Worm (Caenorhabditis elegans): ENCODE data around the gene ZK354.3.

ZK354.3 gene

DNA sequence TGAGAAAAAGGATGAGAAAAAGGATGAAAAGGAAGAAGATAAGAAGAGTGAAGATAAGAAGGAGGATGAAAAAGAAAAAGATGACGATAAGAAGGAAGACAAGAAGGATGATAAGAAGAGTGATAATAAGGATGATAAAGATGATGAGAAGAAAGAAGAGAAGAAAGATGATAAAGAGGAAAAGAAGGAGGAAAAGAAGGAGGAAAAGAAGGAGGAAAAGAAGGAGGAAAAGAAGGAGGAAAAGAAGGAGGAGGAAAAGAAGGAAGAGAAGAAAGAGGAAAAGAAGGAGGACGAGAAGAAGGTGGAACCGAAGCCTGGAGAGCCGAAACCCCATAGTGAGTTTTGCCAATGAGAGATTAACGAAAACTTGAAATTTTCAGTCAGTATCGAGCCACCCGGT, 36.5 kb upstream of the ZK354.3 start:
- TF ChIP-seq skn-1 (tag; optimal IDR thresholded peaks at IDR 0.05) (no peak), nhr-237 (tag; optimal IDR thresholded peaks at IDR 0.05) (no peak), elt-3 (tag; optimal IDR thresholded peaks at IDR 0.05) (no peak), lin-39 (tag; optimal IDR thresholded peaks at IDR 0.05) (no peak)

DNA sequence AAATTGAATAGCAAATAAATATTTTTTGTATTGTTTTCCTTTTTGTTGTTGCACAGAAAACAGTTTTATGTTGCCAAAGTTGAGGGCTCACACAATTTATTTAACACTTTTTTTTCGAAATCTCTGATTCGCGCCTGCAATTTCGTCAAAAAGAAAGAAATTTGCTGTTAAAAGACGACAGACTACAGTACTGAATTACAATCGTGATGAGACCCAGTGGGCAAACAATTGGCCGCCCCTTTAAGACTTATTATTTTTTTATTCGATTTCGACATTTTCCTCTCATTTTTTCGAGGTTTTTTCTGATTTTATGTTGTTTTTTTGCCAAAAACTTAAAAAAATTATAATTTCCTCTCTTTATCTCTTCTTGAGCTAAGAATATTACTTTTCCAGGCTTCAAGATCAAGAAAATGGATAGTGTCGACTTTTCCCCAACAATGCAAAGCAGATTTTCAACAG, 35.7 kb upstream of the ZK354.3 start, which contains the start of gene slfl-4:
Gene slfl-4, plus strand, starts transcription at position 409 of the 459 bp plus-strand sequence.
- no peak for TF ChIP-seq nhr-11 (tag; optimal IDR thresholded peaks at IDR 0.05)
- no peak for TF ChIP-seq ZK546.5 (tag; optimal IDR thresholded peaks at IDR 0.05)
- no peak for TF ChIP-seq snpc-4 (tag; optimal IDR thresholded peaks at IDR 0.05)
- no peak for TF ChIP-seq zag-1 (tag; optimal IDR thresholded peaks at IDR 0.05)
- no peak for TF ChIP-seq nhr-77 (tag; optimal IDR thresholded peaks at IDR 0.05)
- TF ChIP-seq ceh-16 (tag; optimal IDR thresholded peaks at IDR 0.05), result no peak

DNA sequence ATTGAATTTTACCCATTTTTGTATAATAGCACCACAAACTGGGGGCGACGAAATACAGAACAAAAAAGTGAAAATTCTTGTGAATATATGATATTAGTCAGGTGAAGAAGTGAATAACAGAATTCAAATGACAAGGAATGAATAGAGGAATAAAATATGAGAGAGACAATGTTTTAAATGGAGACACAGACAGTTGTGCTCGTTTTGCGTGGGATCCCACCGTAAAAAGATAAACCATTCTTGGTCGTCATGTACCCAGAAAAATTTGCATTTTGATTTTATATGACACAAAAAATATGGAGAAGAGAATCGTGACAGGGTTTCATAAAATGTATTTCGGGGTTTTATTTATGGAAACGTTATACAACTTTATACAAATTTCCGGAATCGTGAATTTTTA, 32.1 kb upstream of the ZK354.3 start, which contains the start of gene F36H12.17:
Gene F36H12.17, minus strand, starts transcription at position 101 of the 400 bp plus-strand sequence.
- TF ChIP-seq nhr-12 (tag; optimal IDR thresholded peaks at IDR 0.05) (no peak), elt-1 (tag; optimal IDR thresholded peaks at IDR 0.05) (no peak), nhr-237 (tag; optimal IDR thresholded peaks at IDR 0.05) (no peak), snpc-4 (tag; optimal IDR thresholded peaks at IDR 0.05) (no peak), nhr-6 (tag; optimal IDR thresholded peaks at IDR 0.05) (no peak), ceh-82 (tag; optimal IDR thresholded peaks at IDR 0.05) (no peak)

DNA sequence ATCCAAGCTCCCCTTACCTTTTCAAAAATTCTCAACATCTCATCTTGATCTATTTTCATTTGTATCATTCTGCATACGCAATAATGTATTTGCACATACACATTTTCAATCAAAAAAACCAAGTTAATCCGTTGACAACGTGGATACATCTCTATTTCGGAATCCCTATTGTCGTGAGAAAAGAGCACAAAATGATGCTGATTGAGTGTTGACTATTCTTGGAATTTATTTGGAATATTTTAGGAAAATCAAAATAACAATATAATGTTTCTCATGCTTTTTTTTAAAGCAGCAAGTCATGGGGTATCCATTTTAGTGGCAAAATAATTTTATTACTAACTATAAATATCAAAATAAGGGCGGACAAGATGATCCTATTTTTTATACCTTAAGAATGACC, 28.4 kb upstream of the ZK354.3 start:
- TF ChIP-seq nhr-23 (tag; optimal IDR thresholded peaks at IDR 0.05) (no peak), nhr-129 (tag; optimal IDR thresholded peaks at IDR 0.05) (no peak), Y55F3AM.14 (GFP tag; optimal IDR thresholded peaks at IDR 0.05) (no peak)

DNA sequence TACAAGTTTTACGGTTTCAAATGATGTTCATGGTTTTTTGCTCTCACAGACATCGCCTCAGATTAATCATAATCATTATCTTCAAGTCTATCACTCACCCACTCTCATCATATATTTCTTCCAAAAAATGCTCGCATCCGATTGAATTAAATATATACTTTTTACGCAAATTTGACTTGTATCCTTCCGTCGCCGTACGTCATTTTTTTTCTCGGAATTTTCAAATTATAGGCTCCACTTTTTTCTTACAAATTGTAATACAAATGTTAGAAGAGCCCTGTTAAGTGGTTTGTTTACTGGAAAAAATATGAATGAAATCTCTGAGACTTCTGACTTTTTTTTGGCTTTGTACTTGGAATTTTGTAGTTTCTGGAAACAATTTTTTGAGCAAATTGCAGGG, 22.7 kb upstream of the ZK354.3 start:
- TF ChIP-seq nhr-10 (tag; optimal IDR thresholded peaks at IDR 0.05), result no peak

DNA sequence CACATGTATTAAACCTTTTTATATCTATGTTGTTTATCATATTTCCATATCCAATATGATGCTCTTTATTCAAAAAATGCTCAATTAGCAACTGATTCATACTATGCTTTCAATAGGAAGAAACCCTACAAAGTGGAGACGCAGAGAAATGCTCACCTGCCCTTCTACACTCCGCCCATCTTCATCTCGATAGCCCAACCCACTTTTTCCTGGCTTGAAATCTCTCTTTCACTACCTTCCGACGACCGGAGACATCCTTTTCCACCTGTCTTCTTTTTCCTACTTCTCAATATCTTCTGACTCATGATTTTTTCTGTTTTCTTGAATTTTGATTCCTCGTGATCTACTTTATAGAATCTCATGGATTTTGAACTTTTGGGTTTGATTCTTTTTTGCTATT, 20.9 kb upstream of the ZK354.3 start:
- TF ChIP-seq nhr-21 (tag; optimal IDR thresholded peaks at IDR 0.05), result no peak
- TF ChIP-seq nhr-77 (tag; optimal IDR thresholded peaks at IDR 0.05), result no peak
- no peak for TF ChIP-seq Y55F3AM.14 (GFP tag; optimal IDR thresholded peaks at IDR 0.05)
- no peak for TF ChIP-seq ztf-11 (tag; optimal IDR thresholded peaks at IDR 0.05)
- no peak for TF ChIP-seq fos-1 (tag; optimal IDR thresholded peaks at IDR 0.05)
- no peak for TF ChIP-seq snpc-4 (tag; optimal IDR thresholded peaks at IDR 0.05)
- TF ChIP-seq nhr-6 (tag; optimal IDR thresholded peaks at IDR 0.05), result no peak
- TF ChIP-seq unc-62 (GFP tag; optimal IDR thresholded peaks at IDR 0.05), result no peak
- TF ChIP-seq lin-39 (tag; optimal IDR thresholded peaks at IDR 0.05), result no peak
- TF ChIP-seq mdl-1 (tag; optimal IDR thresholded peaks at IDR 0.05), result no peak
- TF ChIP-seq lin-13 (GFP tag; optimal IDR thresholded peaks at IDR 0.05), result no peak
- no peak for TF ChIP-seq ztf-1 (GFP tag; conservative IDR thresholded peaks at IDR 0.05)
- TF ChIP-seq F13H6.1 (tag; optimal IDR thresholded peaks at IDR 0.05), result no peak
- TF ChIP-seq egl-27 (tag; optimal IDR thresholded peaks at IDR 0.05), result no peak
- no peak for TF ChIP-seq skn-1 (tag; optimal IDR thresholded peaks at IDR 0.05)
- TF ChIP-seq ceh-16 (tag; optimal IDR thresholded peaks at IDR 0.05), result no peak
- TF ChIP-seq sma-9 (GFP tag; optimal IDR thresholded peaks at IDR 0.05), result no peak
- no peak for TF ChIP-seq sma-9 (tag; optimal IDR thresholded peaks at IDR 0.05)
- TF ChIP-seq nhr-11 (tag; optimal IDR thresholded peaks at IDR 0.05), result no peak
- TF ChIP-seq ztf-4 (tag; optimal IDR thresholded peaks at IDR 0.05), result no peak
- no peak for TF ChIP-seq mab-5 (tag; optimal IDR thresholded peaks at IDR 0.05)

DNA sequence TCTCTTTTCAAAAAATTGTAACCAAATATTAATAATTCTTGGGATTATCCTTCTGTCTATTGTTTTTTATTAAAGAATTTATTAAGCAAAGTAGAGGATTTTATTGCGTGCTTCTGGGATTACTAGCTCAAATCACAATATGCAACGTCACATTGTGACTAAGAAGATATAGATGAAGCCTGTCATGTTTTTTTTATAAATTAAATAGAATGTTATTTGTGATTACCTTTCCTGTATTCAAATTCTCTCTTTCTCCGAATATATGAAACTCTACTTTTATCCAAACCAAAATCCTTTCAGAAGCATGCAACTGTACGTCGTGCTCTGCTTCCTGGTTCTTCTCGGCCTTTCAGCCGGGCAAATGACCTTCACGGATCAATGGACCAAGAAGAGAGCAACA, 19.3 kb upstream of the ZK354.3 start, which contains the start of gene nlp-47:
Gene nlp-47, plus strand, starts transcription at position 301 of the 400 bp plus-strand sequence.
- TF ChIP-seq nhr-6 (tag; optimal IDR thresholded peaks at IDR 0.05) (no peak), nhr-21 (tag; optimal IDR thresholded peaks at IDR 0.05) (no peak), dmd-4 (tag; optimal IDR thresholded peaks at IDR 0.05) (no peak), Y55F3AM.14 (GFP tag; optimal IDR thresholded peaks at IDR 0.05) (no peak), mdl-1 (tag; optimal IDR thresholded peaks at IDR 0.05) (no peak), mab-5 (tag; optimal IDR thresholded peaks at IDR 0.05) (no peak), lin-39 (tag; optimal IDR thresholded peaks at IDR 0.05) (no peak), nhr-10 (tag; optimal IDR thresholded peaks at IDR 0.05) (no peak), sem-4 (tag; optimal IDR thresholded peaks at IDR 0.05) (no peak), sma-9 (GFP tag; optimal IDR thresholded peaks at IDR 0.05) (no peak), sma-9 (tag; optimal IDR thresholded peaks at IDR 0.05) (no peak), elt-1 (tag; optimal IDR thresholded peaks at IDR 0.05) (no peak), C34F6.9 (tag; optimal IDR thresholded peaks at IDR 0.05) (no peak), nhr-12 (tag; optimal IDR thresholded peaks at IDR 0.05) (no peak), sma-3 (GFP tag; optimal IDR thresholded peaks at IDR 0.05) (no peak)
